Worm (Caenorhabditis elegans): Measurements from ENCODE around the gene dod-19.

DNA sequence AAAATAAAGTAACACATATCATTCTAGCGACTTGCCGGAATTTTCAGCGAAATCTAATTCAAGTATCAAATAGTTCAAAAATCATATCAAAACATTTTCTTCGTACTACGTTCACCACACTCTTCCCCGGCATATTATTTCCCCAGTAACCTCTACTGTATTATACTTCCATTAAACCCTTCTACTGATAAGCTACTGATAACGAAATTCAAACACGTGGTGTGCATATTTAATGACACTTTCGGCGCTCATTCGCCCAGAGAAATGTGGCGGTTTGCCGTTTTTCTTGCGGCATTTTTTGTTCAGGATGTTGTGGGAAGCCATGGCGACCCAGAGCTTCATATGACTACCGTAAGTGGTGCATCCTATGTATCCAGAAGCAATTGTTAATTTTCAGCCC lies 29.1 kb downstream of the dod-19 start, which contains the start of gene lipl-5:
- TF ChIP-seq him-1 (tag; optimal IDR thresholded peaks at IDR 0.05) (no peak), W03F9.2 (tag; optimal IDR thresholded peaks at IDR 0.05) (no peak)
